In the genomic region with DNA sequence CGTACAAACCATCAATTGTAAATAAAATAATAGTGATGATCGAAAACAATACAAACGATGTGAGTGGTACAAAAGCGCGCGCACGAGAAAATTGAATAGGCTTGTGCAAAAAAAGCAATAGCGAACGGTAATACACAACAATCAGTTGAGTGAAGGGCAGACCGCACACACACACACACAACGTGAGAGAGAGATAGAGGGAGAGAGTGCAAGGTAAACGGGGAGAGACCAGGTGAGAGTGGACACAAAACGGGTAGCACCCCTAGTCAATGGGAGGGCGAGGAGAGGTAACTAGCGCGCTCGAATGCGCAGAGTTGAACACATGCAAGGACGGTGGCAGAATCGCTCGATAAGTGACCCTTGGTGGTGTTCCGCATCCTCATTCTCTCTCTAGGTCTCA, we compare ENCODE assay signal across 1 worm cellular context.
TF ChIP-seq lines count a peak whose summit lies in the region.

No protein-coding gene starts in this region.

TF ChIP-seq in whole organism, L3 larva, 47 proteins besides CTCF, POLR2A, EP300 and RAD21 (continued from another document):
- TF ChIP-seq unc-39 (tag; optimal IDR thresholded peaks at IDR 0.05; lab: Kevin White, UChicago): no peak
- no peak for TF ChIP-seq unc-62 (GFP tag; optimal IDR thresholded peaks at IDR 0.05; lab: Kevin White, UChicago)
- TF ChIP-seq lin-39 (tag; optimal IDR thresholded peaks at IDR 0.05; lab: Kevin White, UChicago): peak; percentile 21
- TF ChIP-seq nhr-77 (tag; optimal IDR thresholded peaks at IDR 0.05; lab: Kevin White, UChicago): no peak
- TF ChIP-seq ZK546.5 (tag; optimal IDR thresholded peaks at IDR 0.05; lab: Kevin White, UChicago): no peak
- TF ChIP-seq jun-1 (tag; optimal IDR thresholded peaks at IDR 0.05; lab: Kevin White, UChicago): no peak
- TF ChIP-seq daf-12 (tag; optimal IDR thresholded peaks at IDR 0.05; lab: Kevin White, UChicago): no peak
- no peak for TF ChIP-seq fkh-2 (tag; optimal IDR thresholded peaks at IDR 0.05; lab: Kevin White, UChicago)
- no peak for TF ChIP-seq fkh-10 (GFP tag; optimal IDR thresholded peaks at IDR 0.05; lab: Kevin White, UChicago)
- no peak for TF ChIP-seq elt-1 (tag; optimal IDR thresholded peaks at IDR 0.05; lab: Kevin White, UChicago)
- TF ChIP-seq mdl-1 (tag; optimal IDR thresholded peaks at IDR 0.05; lab: Kevin White, UChicago): no peak
- no peak for TF ChIP-seq ama-1 (optimal IDR thresholded peaks at IDR 0.05; lab: Kevin White, UChicago)
- TF ChIP-seq R02D3.7 (tag; optimal IDR thresholded peaks at IDR 0.05; lab: Kevin White, UChicago): no peak
- TF ChIP-seq nfya-1 (tag; optimal IDR thresholded peaks at IDR 0.05; lab: Kevin White, UChicago; ENCODE audit: insufficient read depth): peak; percentile 23
- TF ChIP-seq aly-2 (tag; optimal IDR thresholded peaks at IDR 0.05; lab: Kevin White, UChicago): no peak
- TF ChIP-seq egl-27 (tag; optimal IDR thresholded peaks at IDR 0.05; lab: Kevin White, UChicago): peak; percentile 15
- TF ChIP-seq elt-2 (tag; optimal IDR thresholded peaks at IDR 0.05; lab: Kevin White, UChicago): peak; percentile 49
- no peak for TF ChIP-seq nhr-43 (tag; optimal IDR thresholded peaks at IDR 0.05; lab: Kevin White, UChicago; ENCODE audit: poor library complexity, severe bottlenecking)
- TF ChIP-seq nhr-12 (tag; optimal IDR thresholded peaks at IDR 0.05; lab: Kevin White, UChicago): no peak
- TF ChIP-seq elt-3 (tag; optimal IDR thresholded peaks at IDR 0.05; lab: Kevin White, UChicago): no peak
- TF ChIP-seq nhr-23 (tag; optimal IDR thresholded peaks at IDR 0.05; lab: Kevin White, UChicago): no peak
- no peak for TF ChIP-seq pqm-1 (tag; optimal IDR thresholded peaks at IDR 0.05; lab: Kevin White, UChicago)
- no peak for TF ChIP-seq ztf-11 (tag; optimal IDR thresholded peaks at IDR 0.05; lab: Kevin White, UChicago)
- no peak for TF ChIP-seq nhr-76 (tag; optimal IDR thresholded peaks at IDR 0.05; lab: Kevin White, UChicago)
- TF ChIP-seq skn-1 (tag; optimal IDR thresholded peaks at IDR 0.05; lab: Kevin White, UChicago): no peak
- no peak for TF ChIP-seq ztf-4 (tag; optimal IDR thresholded peaks at IDR 0.05; lab: Kevin White, UChicago)
